Fruit fly (Drosophila melanogaster) whole organism, embryonic: Measurements from ENCODE around the gene CG34307.
A peak's percentile ranks its signal among the peaks of the same experiment; 100 is the strongest.

Experiments used
- Ada2b ChIP-seq: fragments of 200-800 bp; sonication (Bioruptor generic); IDR thresholded peaks from 2 replicates; pipeline ENCODE4 v1.3.6; 2022; ENCODE audit warnings: missing biosample characterization, missing genetic modification characterization
- B-H1 ChIP-seq: fragments of 200-800 bp; sonication (Bioruptor generic); IDR thresholded peaks from 3 replicates; pipeline ENCODE4 v1.3.6; 2022; ENCODE audit warnings: missing biosample characterization, missing genetic modification characterization
- B-H2 ChIP-seq: fragments of 200-800 bp; sonication (Bioruptor generic); optimal IDR thresholded peaks from 2 replicates; lab custom pipeline; 2018; ENCODE audit warnings: missing biosample characterization, mild to moderate bottlenecking, missing genetic modification characterization
- CG10274 ChIP-seq: fragments of 200-800 bp; sonication (Bioruptor generic); optimal IDR thresholded peaks from 3 replicates; lab custom pipeline; 2017; ENCODE audit warnings: missing biosample characterization, mild to moderate bottlenecking, missing genetic modification characterization
- CG10462 ChIP-seq: fragments of 200-800 bp; sonication (Bioruptor generic); optimal IDR thresholded peaks from 2 replicates; lab custom pipeline; 2016; ENCODE audit warnings: missing biosample characterization, missing genetic modification characterization
- CG10654 ChIP-seq: fragments of 200-800 bp; sonication (Bioruptor generic); optimal IDR thresholded peaks from 2 replicates; lab custom pipeline; 2016; ENCODE audit warnings: missing biosample characterization, missing genetic modification characterization
- CG11398 ChIP-seq: fragments of 200-800 bp; sonication (Bioruptor generic); optimal IDR thresholded peaks from 2 replicates; lab custom pipeline; 2016; ENCODE audit warnings: missing biosample characterization, missing genetic modification characterization
- CG11560 ChIP-seq: fragments of 200-800 bp; sonication (Bioruptor generic); IDR thresholded peaks from 3 replicates; pipeline ENCODE4 v1.3.6; 2022; ENCODE audit warnings: missing biosample characterization, missing genetic modification characterization
- CG11696 ChIP-seq: fragments of 200-800 bp; sonication (Bioruptor generic); IDR thresholded peaks from 2 replicates; pipeline ENCODE4 v1.3.6; 2022; ENCODE audit warnings: missing biosample characterization, missing genetic modification characterization
- CG12659 ChIP-seq: fragments of 200-800 bp; sonication (Bioruptor generic); optimal IDR thresholded peaks from 3 replicates; lab custom pipeline; 2017; ENCODE audit warnings: mild to moderate bottlenecking, missing biosample characterization, missing genetic modification reagents, missing genetic modification characterization
- CG12942 ChIP-seq: fragments of 200-800 bp; sonication (Bioruptor generic); optimal IDR thresholded peaks from 3 replicates; lab custom pipeline; 2016; ENCODE audit warnings: missing biosample characterization, missing genetic modification characterization
- CG13287 ChIP-seq: fragments of 200-800 bp; sonication (Bioruptor generic); IDR thresholded peaks from 2 replicates; pipeline ENCODE4 v1.3.6; 2022; ENCODE audit warnings: missing biosample characterization, missing genetic modification characterization; ENCODE audit not compliant: partially characterized antibody
- CG15514 ChIP-seq: fragments of 200-800 bp; sonication (Bioruptor generic); optimal IDR thresholded peaks from 3 replicates; lab custom pipeline; 2017; ENCODE audit warnings: missing biosample characterization, missing genetic modification characterization, mild to moderate bottlenecking, moderate library complexity, missing genetic modification reagents
- CG2129 ChIP-seq: fragments of 200-800 bp; sonication (Bioruptor generic); IDR thresholded peaks from 2 replicates; pipeline ENCODE4 v1.3.6; 2022; ENCODE audit warnings: missing biosample characterization, missing genetic modification characterization; ENCODE audit not compliant: partially characterized antibody
- CG2199 ChIP-seq: fragments of 200-800 bp; sonication (Bioruptor generic); IDR thresholded peaks from 3 replicates; pipeline ENCODE4 v1.3.6; 2022; ENCODE audit warnings: missing biosample characterization, missing genetic modification characterization
- CG2202 ChIP-seq: fragments of 200-800 bp; sonication (Bioruptor generic); optimal IDR thresholded peaks from 2 replicates; lab custom pipeline; 2018; ENCODE audit warnings: missing biosample characterization, mild to moderate bottlenecking, missing genetic modification characterization
- CG33213 ChIP-seq: fragments of 200-800 bp; sonication (Bioruptor generic); optimal IDR thresholded peaks from 3 replicates; lab custom pipeline; 2016; ENCODE audit warnings: missing biosample characterization, missing genetic modification characterization
- CG3407 ChIP-seq: fragments of 200-800 bp; sonication (Bioruptor generic); optimal IDR thresholded peaks from 2 replicates; lab custom pipeline; 2018; ENCODE audit warnings: missing biosample characterization, mild to moderate bottlenecking, missing genetic modification characterization
- CG34224 ChIP-seq: fragments of 200-800 bp; sonication (Bioruptor generic); IDR thresholded peaks from 3 replicates; pipeline ENCODE4 v1.3.6; 2022; ENCODE audit warnings: missing biosample characterization, missing genetic modification characterization; ENCODE audit not compliant: partially characterized antibody
- CG34376 ChIP-seq: fragments of 200-800 bp; sonication (Bioruptor generic); optimal IDR thresholded peaks from 2 replicates; lab custom pipeline; 2018; ENCODE audit warnings: missing biosample characterization, mild to moderate bottlenecking, missing genetic modification characterization
- CG4282 ChIP-seq: fragments of 200-800 bp; sonication (Bioruptor generic); optimal IDR thresholded peaks from 2 replicates; lab custom pipeline; 2016; ENCODE audit warnings: missing biosample characterization, missing genetic modification characterization
- CG4404 ChIP-seq: fragments of 200-800 bp; sonication (Bioruptor generic); IDR thresholded peaks from 2 replicates; pipeline ENCODE4 v1.3.6; 2022; ENCODE audit warnings: missing biosample characterization, missing genetic modification characterization
- CG6765 ChIP-seq: fragments of 200-800 bp; sonication (Bioruptor generic); optimal IDR thresholded peaks from 3 replicates; lab custom pipeline; 2017; ENCODE audit warnings: missing biosample characterization, mild to moderate bottlenecking, missing genetic modification characterization
- CG6791 ChIP-seq: fragments of 200-800 bp; sonication (Bioruptor generic); IDR thresholded peaks from 3 replicates; pipeline ENCODE4 v1.3.6; 2022; ENCODE audit warnings: missing biosample characterization, missing genetic modification characterization; ENCODE audit not compliant: partially characterized antibody
- CG7556 ChIP-seq: fragments of 200-800 bp; sonication (Bioruptor generic); optimal IDR thresholded peaks from 2 replicates; lab custom pipeline; 2017; ENCODE audit warnings: missing biosample characterization, mild to moderate bottlenecking, missing genetic modification characterization
- CG9876 ChIP-seq: fragments of 200-800 bp; sonication (Bioruptor generic); optimal IDR thresholded peaks from 2 replicates; lab custom pipeline; 2016; ENCODE audit warnings: missing biosample characterization, missing genetic modification characterization
- CG9932 ChIP-seq: fragments of 200-800 bp; sonication (Bioruptor generic); IDR thresholded peaks from 2 replicates; pipeline ENCODE4 v1.3.6; 2022; ENCODE audit warnings: missing biosample characterization, missing genetic modification characterization
- CTCF ChIP-seq: fragments of 200-800 bp; sonication (Bioruptor generic); optimal IDR thresholded peaks from 2 replicates; lab custom pipeline; 2017; ENCODE audit warnings: missing biosample characterization, mild to moderate bottlenecking, missing genetic modification characterization, moderate library complexity
- Deaf1 ChIP-seq: fragments of 200-800 bp; optimal IDR thresholded peaks from 3 replicates; lab custom pipeline; 2019; ENCODE audit warnings: missing biosample characterization, mild to moderate bottlenecking, missing genetic modification characterization, moderate library complexity
- H15 ChIP-seq: fragments of 200-800 bp; sonication (Bioruptor generic); IDR thresholded peaks from 3 replicates; pipeline ENCODE4 v1.3.6; 2022; ENCODE audit warnings: missing biosample characterization, missing genetic modification characterization
- Hand ChIP-seq: fragments of 200-800 bp; sonication (Bioruptor generic); optimal IDR thresholded peaks from 2 replicates; lab custom pipeline; 2017; ENCODE audit warnings: mild to moderate bottlenecking, missing biosample characterization, missing genetic modification reagents, missing genetic modification characterization
- Hr78 ChIP-seq, 2 experiments: fragments of 200-800 bp in 1 of 2; fragments of >200 bp in 1 of 2; sonication (Bioruptor generic) in 1 of 2; optimal IDR thresholded peaks; 2 replicates each; lab custom pipeline; 2017 to 2019; ENCODE audit warnings: missing biosample characterization in 2 of 2, missing genetic modification characterization in 2 of 2, mild to moderate bottlenecking in 1 of 2, moderate library complexity in 1 of 2
- Jarid2 ChIP-seq: fragments of 200-800 bp; sonication (Bioruptor generic); optimal IDR thresholded peaks from 3 replicates; lab custom pipeline; 2017; ENCODE audit warnings: mild to moderate bottlenecking, missing biosample characterization, missing genetic modification reagents, missing genetic modification characterization
- Lim3 ChIP-seq: fragments of 200-800 bp; sonication (Bioruptor generic); IDR thresholded peaks from 2 replicates; pipeline ENCODE4 v1.3.6; 2022; ENCODE audit warnings: missing biosample characterization, missing genetic modification characterization
- Oli ChIP-seq: fragments of 200-800 bp; sonication (Bioruptor generic); optimal IDR thresholded peaks from 2 replicates; lab custom pipeline; 2018; ENCODE audit warnings: missing biosample characterization, mild to moderate bottlenecking, missing genetic modification characterization, moderate library complexity
- Sox100B ChIP-seq: fragments of 200-800 bp; sonication (Bioruptor generic); optimal IDR thresholded peaks from 3 replicates; lab custom pipeline; 2018; ENCODE audit warnings: missing biosample characterization, mild to moderate bottlenecking, missing genetic modification characterization
- ac ChIP-seq: fragments of 200-800 bp; sonication (Bioruptor generic); optimal IDR thresholded peaks from 3 replicates; lab custom pipeline; 2017; ENCODE audit warnings: missing biosample characterization, mild to moderate bottlenecking, missing genetic modification characterization
- cwo ChIP-seq: fragments of 200-800 bp; sonication (Bioruptor generic); optimal IDR thresholded peaks from 3 replicates; lab custom pipeline; 2017; ENCODE audit warnings: missing biosample characterization, missing genetic modification characterization, mild to moderate bottlenecking, moderate library complexity, missing genetic modification reagents
- dmrt11E ChIP-seq: fragments of 200-800 bp; sonication (Bioruptor generic); optimal IDR thresholded peaks from 3 replicates; lab custom pipeline; 2018; ENCODE audit warnings: missing biosample characterization, mild to moderate bottlenecking, missing genetic modification characterization, moderate library complexity
- fd96Cb ChIP-seq: fragments of 200-800 bp; sonication (Bioruptor generic); optimal IDR thresholded peaks from 2 replicates; lab custom pipeline; 2018; ENCODE audit warnings: missing biosample characterization, mild to moderate bottlenecking, missing genetic modification characterization, moderate library complexity
- fru ChIP-seq: fragments of >200 bp; optimal IDR thresholded peaks from 2 replicates; lab custom pipeline; 2017
- maf-S ChIP-seq: fragments of 200-800 bp; sonication (Bioruptor generic); optimal IDR thresholded peaks from 2 replicates; lab custom pipeline; 2016; ENCODE audit warnings: missing biosample characterization, missing genetic modification characterization
- nmo ChIP-seq: fragments of 200-800 bp; sonication (Bioruptor generic); optimal IDR thresholded peaks from 2 replicates; lab custom pipeline; 2018; ENCODE audit warnings: missing biosample characterization, mild to moderate bottlenecking, missing genetic modification characterization, moderate library complexity
- pan ChIP-seq, 4 experiments: fragments of >200 bp in 3 of 4; fragments of 200-800 bp in 1 of 4; sonication (Bioruptor generic) in 1 of 4; optimal IDR thresholded peaks in 3 of 4; IDR thresholded peaks in 1 of 4; 2 replicates each; pipeline versions ENCODE4 v1.3.6 to Lab custom; 2017 to 2022; ENCODE audit warnings: missing biosample characterization in 2 of 4, missing genetic modification characterization in 2 of 4, mixed read lengths in 1 of 4
- pfk ChIP-seq: fragments of 200-800 bp; sonication (Bioruptor generic); optimal IDR thresholded peaks from 2 replicates; lab custom pipeline; 2018; ENCODE audit warnings: missing biosample characterization, mild to moderate bottlenecking, missing genetic modification characterization, moderate library complexity
- repo ChIP-seq: fragments of 200-800 bp; sonication (Bioruptor generic); optimal IDR thresholded peaks from 2 replicates; lab custom pipeline; 2016; ENCODE audit warnings: missing biosample characterization, missing genetic modification characterization
- trem ChIP-seq: fragments of 200-800 bp; optimal IDR thresholded peaks from 3 replicates; lab custom pipeline; 2019; ENCODE audit warnings: missing biosample characterization, mild to moderate bottlenecking, missing genetic modification characterization, moderate library complexity

The CG34307 gene

dm6 chr3R:11887114-11888037 lies 10.0 kb upstream of the CG34307 start, which contains the start of gene mthl5 (continued):
- TF ChIP-seq pan (optimal IDR thresholded peaks at IDR 0.05; lab: Kevin White, UChicago) (peak in 1 of 2 experiments; percentile 42), pan (GFP tag; optimal IDR thresholded peaks at IDR 0.05 in 1 of 2, IDR thresholded peaks at IDR 0.05 in 1 of 2) (peak in 1 of 2 experiments; percentile 74), CG33213 (peak; percentile 68), B-H1 (GFP tag; lab: Robert Waterston, UW) (peak; percentile 41; the same call in 2 of the 3 replicates), CG9876 (GFP tag; lab: Kevin White, UChicago) (peak; percentile 59), CG11398 (peak; percentile 72), CG34376 (GFP tag; lab: Kevin White, UChicago) (no peak), CG11560 (tag; lab: Robert Waterston, UW) (peak; percentile 53; the same call in 1 of the 3 replicates), CG4404 (GFP tag; lab: Robert Waterston, UW) (peak; percentile 70), repo (GFP tag; lab: Kevin White, UChicago) (peak; percentile 55), CG6791 (GFP tag; lab: Robert Waterston, UW) (no peak), Jarid2 (GFP tag; lab: Kevin White, UChicago) (peak; percentile 20), Hr78 (GFP tag; optimal IDR thresholded peaks at IDR 0.05; lab: Kevin White, UChicago) (peak in 1 of 2 experiments; percentile 51), CG9932 (GFP tag; lab: Robert Waterston, UW) (peak; percentile 61), fd96Cb (peak; percentile 84), trem (peak; percentile 66), CG10654 (GFP tag; lab: Kevin White, UChicago) (peak; percentile 75), CG15514 (GFP tag; lab: Kevin White, UChicago) (peak; percentile 39), H15 (GFP tag; lab: Robert Waterston, UW) (peak; percentile 61), CG3407 (peak; percentile 55), maf-S (GFP tag; lab: Kevin White, UChicago) (peak; percentile 64), CG2199 (GFP tag; lab: Robert Waterston, UW) (no peak), CG12942 (GFP tag; lab: Kevin White, UChicago) (peak; percentile 70), Sox100B (GFP tag; lab: Kevin White, UChicago) (peak; percentile 82), ac (GFP tag; lab: Kevin White, UChicago) (peak; percentile 31), CG12659 (GFP tag; lab: Kevin White, UChicago) (peak; percentile 73), CG4282 (peak; percentile 4), pfk (GFP tag; lab: Kevin White, UChicago) (no peak), Deaf1 (tag; lab: Kevin White, UChicago) (peak; percentile 54), nmo (GFP tag; lab: Kevin White, UChicago) (peak; percentile 88), CTCF (GFP tag; lab: Kevin White, UChicago) (peak; percentile 7), Oli (peak; percentile 89), Hand (GFP tag; lab: Kevin White, UChicago) (peak; percentile 21), CG13287 (GFP tag; lab: Robert Waterston, UW) (0 out of 2 replicates have a peak, but pooled peaks have one; percentile 32), cwo (peak; percentile 66), CG10274 (GFP tag; lab: Kevin White, UChicago) (peak; percentile 82), Ada2b (GFP tag; lab: Robert Waterston, UW) (peak; percentile 73), CG2129 (no peak), CG2202 (peak; percentile 64), CG7556 (peak; percentile 88), CG6765 (GFP tag; lab: Kevin White, UChicago) (no peak), B-H2 (GFP tag; lab: Kevin White, UChicago) (no peak), CG34224 (GFP tag; lab: Robert Waterston, UW) (no peak), dmrt11E (tag; lab: Kevin White, UChicago) (peak; percentile 91), Lim3 (peak; percentile 44; the same call in 1 of the 2 replicates), CG11696 (GFP tag; lab: Robert Waterston, UW) (no peak), CG10462 (GFP tag; lab: Kevin White, UChicago) (peak; percentile 69), fru (lab: Kevin White, UChicago) (no peak)
